Worm (Caenorhabditis elegans) whole organism, L4 larva: ENCODE results near the gene fbxb-98.
"Not testable (repeated sequence)": the region's sequence is repeated elsewhere in the genome, so short reads cannot be mapped to it uniquely, and the experiment has no call there.

Source experiments
- F10B5.3 ChIP-seq: sonication (generic microtip); optimal IDR thresholded peaks from 2 replicates; lab custom pipeline; 2016; ENCODE audit warnings: mild to moderate bottlenecking, missing genetic modification characterization, missing compliant biosample characterization
- T20F7.1 ChIP-seq: fragments of 200-800 bp; sonication (Bioruptor generic); optimal IDR thresholded peaks from 2 replicates; lab custom pipeline; 2018; ENCODE audit warnings: mild to moderate bottlenecking, missing genetic modification characterization, missing compliant biosample characterization
- Y75B8A.6 ChIP-seq: fragments of 200-800 bp; sonication (Bioruptor generic); IDR thresholded peaks from 2 replicates; pipeline ENCODE4 v1.3.6; 2022; ENCODE audit warnings: missing genetic modification reagents, missing genetic modification characterization, missing compliant biosample characterization
- ZK546.5 ChIP-seq, 2 experiments: sonication (generic microtip); optimal IDR thresholded peaks; 2 replicates each; lab custom pipeline; 2017; ENCODE audit warnings: missing biosample characterization in 2 of 2, missing genetic modification characterization in 2 of 2
- aha-1 ChIP-seq: fragments of 150-350 bp; peaks from one replicate; lab custom pipeline; 2014; ENCODE audit warnings: missing biosample characterization, missing genetic modification characterization
- ama-1 ChIP-seq: fragments of 150-350 bp; optimal IDR thresholded peaks from 2 replicates; lab custom pipeline; 2014; ENCODE audit warnings: inconsistent platforms, mixed read lengths
- arid-1 ChIP-seq: fragments of 200-800 bp; sonication (Bioruptor generic); conservative IDR thresholded peaks from 2 replicates; pipeline ENCODE4 v1.3.6; 2022; ENCODE audit warnings: missing genetic modification reagents, missing genetic modification characterization, missing compliant biosample characterization
- ceh-20 ChIP-seq: fragments of 200-800 bp; sonication (Bioruptor generic); IDR thresholded peaks from 2 replicates; pipeline ENCODE4 v1.3.6; 2022; ENCODE audit warnings: missing genetic modification reagents, missing genetic modification characterization, missing compliant biosample characterization
- ceh-44 ChIP-seq: fragments of 200-800 bp; sonication (Bioruptor generic); IDR thresholded peaks from 2 replicates; pipeline ENCODE4 v1.3.6; 2022; ENCODE audit warnings: missing genetic modification reagents, missing genetic modification characterization, missing compliant biosample characterization
- daf-12 ChIP-seq: fragments of 150-350 bp; optimal IDR thresholded peaks from 2 replicates; lab custom pipeline; 2014; ENCODE audit warnings: missing biosample characterization, missing genetic modification reagents, missing genetic modification characterization
- dmd-9 ChIP-seq: fragments of 200-800 bp; sonication (Bioruptor generic); IDR thresholded peaks from 2 replicates; pipeline ENCODE4 v1.3.6; 2022; ENCODE audit warnings: missing genetic modification reagents, missing genetic modification characterization, missing compliant biosample characterization
- dpl-1 ChIP-seq: fragments of 150-350 bp; optimal IDR thresholded peaks from 2 replicates; lab custom pipeline; 2014; ENCODE audit warnings: missing biosample characterization, missing genetic modification reagents, missing genetic modification characterization
- egl-27 ChIP-seq: sonication (generic microtip); optimal IDR thresholded peaks from 3 replicates; lab custom pipeline; 2017; ENCODE audit warnings: missing biosample characterization, missing genetic modification reagents, missing genetic modification characterization
- fkh-10 ChIP-seq: fragments of 150-350 bp; optimal IDR thresholded peaks from 2 replicates; lab custom pipeline; 2014; ENCODE audit warnings: missing biosample characterization, missing genetic modification reagents, missing genetic modification characterization
- fos-1 ChIP-seq: fragments of 150-350 bp; optimal IDR thresholded peaks from 2 replicates; lab custom pipeline; 2014; ENCODE audit warnings: missing biosample characterization, missing genetic modification characterization
- gei-8 ChIP-seq: fragments of 200-800 bp; sonication (Bioruptor generic); optimal IDR thresholded peaks from 2 replicates; lab custom pipeline; 2018; ENCODE audit warnings: mild to moderate bottlenecking, missing genetic modification characterization, missing compliant biosample characterization
- hlh-11 ChIP-seq: fragments of 200-800 bp; sonication (Bioruptor generic); optimal IDR thresholded peaks from 2 replicates; lab custom pipeline; 2018; ENCODE audit warnings: mild to moderate bottlenecking, missing genetic modification characterization, missing compliant biosample characterization
- lim-7 ChIP-seq: fragments of 200-800 bp; sonication (Bioruptor generic); IDR thresholded peaks from 2 replicates; pipeline ENCODE4 v1.3.6; 2022; ENCODE audit warnings: missing genetic modification characterization, missing compliant biosample characterization
- lin-1 ChIP-seq: fragments of 200-800 bp; sonication (Bioruptor generic); IDR thresholded peaks from 2 replicates; pipeline ENCODE4 v1.3.6; 2022; ENCODE audit warnings: missing genetic modification reagents, missing genetic modification characterization, missing compliant biosample characterization
- lin-13 ChIP-seq: fragments of 150-350 bp; optimal IDR thresholded peaks from 2 replicates; lab custom pipeline; 2014; ENCODE audit warnings: missing biosample characterization, missing genetic modification reagents, missing genetic modification characterization
- lin-29 ChIP-seq: fragments of 200-800 bp; sonication (Bioruptor generic); IDR thresholded peaks from 2 replicates; pipeline ENCODE4 v1.3.6; 2022; ENCODE audit warnings: missing genetic modification reagents, missing genetic modification characterization, missing compliant biosample characterization
- lin-39 ChIP-seq: fragments of 150-350 bp; optimal IDR thresholded peaks from 2 replicates; lab custom pipeline; 2014; ENCODE audit warnings: missing biosample characterization, missing genetic modification reagents, missing genetic modification characterization
- lsy-2 ChIP-seq, 2 experiments: fragments of 150-350 bp in 1 of 2; sonication (generic microtip) in 1 of 2; optimal IDR thresholded peaks; 2 replicates each; lab custom pipeline; 2014 to 2017; ENCODE audit warnings: missing biosample characterization in 2 of 2, missing genetic modification characterization in 2 of 2
- madf-9 ChIP-seq: fragments of 200-800 bp; sonication (Bioruptor generic); conservative IDR thresholded peaks from 2 replicates; pipeline ENCODE4 v1.3.6; 2022; ENCODE audit warnings: missing genetic modification reagents, missing genetic modification characterization, missing compliant biosample characterization
- mes-2 ChIP-seq: sonication (generic microtip); optimal IDR thresholded peaks from 2 replicates; lab custom pipeline; 2016; ENCODE audit warnings: missing genotype, mild to moderate bottlenecking, missing genetic modification characterization, missing compliant biosample characterization; ENCODE audit not compliant: poor library complexity, severe bottlenecking
- nhr-237 ChIP-seq: sonication (generic microtip); optimal IDR thresholded peaks from 2 replicates; lab custom pipeline; 2017; ENCODE audit warnings: missing biosample characterization, missing genetic modification characterization
- nhr-28 ChIP-seq: fragments of 150-350 bp; optimal IDR thresholded peaks from 2 replicates; lab custom pipeline; 2014; ENCODE audit warnings: missing biosample characterization, missing genetic modification characterization
- nhr-41 ChIP-seq: fragments of 200-800 bp; sonication (Bioruptor generic); IDR thresholded peaks from 2 replicates; pipeline ENCODE4 v1.3.6; 2022; ENCODE audit warnings: missing genetic modification reagents, missing genetic modification characterization, missing compliant biosample characterization
- nhr-48 ChIP-seq: sonication (generic microtip); optimal IDR thresholded peaks from 2 replicates; lab custom pipeline; 2016; ENCODE audit warnings: mild to moderate bottlenecking, missing genetic modification characterization, missing compliant biosample characterization
- nhr-77 ChIP-seq: fragments of 150-350 bp; optimal IDR thresholded peaks from 2 replicates; lab custom pipeline; 2014; ENCODE audit warnings: missing biosample characterization, missing genetic modification characterization
- pqm-1 ChIP-seq: sonication (generic microtip); optimal IDR thresholded peaks from 2 replicates; lab custom pipeline; 2017; ENCODE audit warnings: missing biosample characterization, missing genetic modification characterization
- rbr-2 ChIP-seq: sonication (generic microtip); optimal IDR thresholded peaks from 2 replicates; lab custom pipeline; 2016; ENCODE audit warnings: missing genotype, missing genetic modification characterization, missing compliant biosample characterization
- sdz-12 ChIP-seq: fragments of 200-800 bp; sonication (Bioruptor generic); optimal IDR thresholded peaks from 2 replicates; lab custom pipeline; 2018; ENCODE audit warnings: mild to moderate bottlenecking, missing genetic modification characterization, missing compliant biosample characterization
- set-16 ChIP-seq: fragments of 200-800 bp; sonication (Bioruptor generic); IDR thresholded peaks from 2 replicates; pipeline ENCODE4 v1.3.6; 2022; ENCODE audit warnings: missing genetic modification reagents, missing genetic modification characterization, missing compliant biosample characterization
- snpc-4 ChIP-seq: fragments of 150-350 bp; optimal IDR thresholded peaks from 2 replicates; lab custom pipeline; 2014; ENCODE audit warnings: missing biosample characterization, missing genetic modification characterization
- spr-3 ChIP-seq: fragments of 200-800 bp; sonication (Bioruptor generic); optimal IDR thresholded peaks from 2 replicates; lab custom pipeline; 2018; ENCODE audit warnings: mild to moderate bottlenecking, missing genetic modification characterization, missing compliant biosample characterization
- tra-1 ChIP-seq: fragments of 200-800 bp; sonication (Bioruptor generic); IDR thresholded peaks from 2 replicates; pipeline ENCODE4 v1.3.6; 2022; ENCODE audit warnings: missing genetic modification reagents, missing genetic modification characterization, missing compliant biosample characterization
- zfp-2 ChIP-seq: sonication (generic microtip); optimal IDR thresholded peaks from 2 replicates; lab custom pipeline; 2016; ENCODE audit warnings: mild to moderate bottlenecking, missing genetic modification characterization, missing compliant biosample characterization
- zfp-3 ChIP-seq: fragments of 200-800 bp; sonication (Bioruptor generic); conservative IDR thresholded peaks from 2 replicates; pipeline ENCODE4 v1.3.6; 2022; ENCODE audit warnings: missing genetic modification reagents, missing genetic modification characterization, missing compliant biosample characterization

The fbxb-98 gene

ce11 chrII:1852503-1852902 is 9.9 kb upstream of the fbxb-98 start, which contains the start of gene C52E2.2:
Gene C52E2.2 (plus strand): TSS chrII:1852803.
- no peak for TF ChIP-seq ama-1 (lab: Kevin White, UChicago)
- TF ChIP-seq madf-9 (GFP tag; lab: Robert Waterston, UW), result no peak
- TF ChIP-seq hlh-11 (tag; lab: Kevin White, UChicago), result no peak
- no peak for TF ChIP-seq nhr-41 (GFP tag; lab: Robert Waterston, UW)
- no peak for TF ChIP-seq snpc-4 (tag; lab: Kevin White, UChicago)
- no peak for TF ChIP-seq Y75B8A.6 (GFP tag; lab: Robert Waterston, UW)
- no peak for TF ChIP-seq F10B5.3
- no peak for TF ChIP-seq daf-12 (tag; lab: Kevin White, UChicago)
- no peak for TF ChIP-seq egl-27 (tag; lab: Kevin White, UChicago)

- TF ChIP-seq nhr-77 (tag; lab: Kevin White, UChicago); arid-1 (GFP tag; lab: Robert Waterston, UW); fkh-10 (GFP tag; lab: Kevin White, UChicago): not testable (repeated sequence)
- TF ChIP-seq, all 104 proteins: peak for 0; not testable (repeated sequence) for 104
These were observed 8.3 kb upstream of the fbxb-98 start, which contains the start of gene fbxb-95 for ce11 chrII:1854094-1854493. Gene fbxb-95 (plus strand): TSS chrII:1854394.

DNA sequence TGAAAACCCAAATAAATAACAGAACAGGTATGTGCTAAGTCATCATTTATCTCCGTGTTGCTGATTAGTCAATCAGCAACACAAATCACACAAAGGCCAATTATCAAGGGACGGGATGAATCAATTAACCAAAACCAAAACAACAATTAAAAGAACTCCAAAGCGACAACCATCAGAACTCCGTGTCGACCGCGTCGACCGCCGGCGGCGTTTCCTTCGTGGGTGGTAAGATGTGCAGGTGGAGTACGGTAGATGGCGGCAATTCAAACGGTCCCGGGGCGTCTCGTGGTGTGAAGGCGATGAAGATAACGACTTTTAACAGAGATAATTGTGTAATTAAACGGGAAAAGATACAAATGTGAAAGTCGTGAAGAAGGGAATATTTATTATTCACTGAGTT is 7.0 kb upstream of the fbxb-98 start:
- TF ChIP-seq tra-1 (GFP tag; lab: Robert Waterston, UW) (peak; percentile 99), set-16 (GFP tag; lab: Robert Waterston, UW) (0 out of 2 replicates have a peak, but pooled peaks have one; percentile 12)

- not testable (repeated sequence) for TF ChIP-seq nhr-237; mes-2 (tag; lab: Kevin White, UChicago); lim-7 (GFP tag; lab: Robert Waterston, UW)
- TF ChIP-seq, all 104 proteins: peak for 0; not testable (repeated sequence) for 104
These were observed 1.1 kb upstream of the fbxb-98 start, which contains the start of gene C16C4.18 for ce11 chrII:1861285-1861793. Gene C16C4.18 (minus strand): TSS chrII:1861335.

ce11 chrII:1864278-1864677 is 1.8 kb downstream of the fbxb-98 start, which contains the start of gene C16C4.17:
Gene C16C4.17 (plus strand): TSS chrII:1864578.
- no peak for TF ChIP-seq dmd-9 (GFP tag; lab: Robert Waterston, UW)
- no peak for TF ChIP-seq lin-13 (GFP tag; lab: Kevin White, UChicago)
- TF ChIP-seq lin-1 (GFP tag; lab: Robert Waterston, UW), result no peak
- TF ChIP-seq ceh-20 (GFP tag; lab: Robert Waterston, UW), result no peak
- no peak for TF ChIP-seq spr-3 (GFP tag; lab: Kevin White, UChicago)
- no peak for TF ChIP-seq sdz-12 (GFP tag; lab: Kevin White, UChicago)
- no peak for TF ChIP-seq nhr-48 (tag; lab: Kevin White, UChicago)
- no peak for TF ChIP-seq fos-1 (tag; lab: Kevin White, UChicago)
- TF ChIP-seq rbr-2 (tag; lab: Kevin White, UChicago), result no peak
- no peak for TF ChIP-seq arid-1 (GFP tag; lab: Robert Waterston, UW)
- TF ChIP-seq zfp-3 (GFP tag; lab: Robert Waterston, UW), result no peak

DNA sequence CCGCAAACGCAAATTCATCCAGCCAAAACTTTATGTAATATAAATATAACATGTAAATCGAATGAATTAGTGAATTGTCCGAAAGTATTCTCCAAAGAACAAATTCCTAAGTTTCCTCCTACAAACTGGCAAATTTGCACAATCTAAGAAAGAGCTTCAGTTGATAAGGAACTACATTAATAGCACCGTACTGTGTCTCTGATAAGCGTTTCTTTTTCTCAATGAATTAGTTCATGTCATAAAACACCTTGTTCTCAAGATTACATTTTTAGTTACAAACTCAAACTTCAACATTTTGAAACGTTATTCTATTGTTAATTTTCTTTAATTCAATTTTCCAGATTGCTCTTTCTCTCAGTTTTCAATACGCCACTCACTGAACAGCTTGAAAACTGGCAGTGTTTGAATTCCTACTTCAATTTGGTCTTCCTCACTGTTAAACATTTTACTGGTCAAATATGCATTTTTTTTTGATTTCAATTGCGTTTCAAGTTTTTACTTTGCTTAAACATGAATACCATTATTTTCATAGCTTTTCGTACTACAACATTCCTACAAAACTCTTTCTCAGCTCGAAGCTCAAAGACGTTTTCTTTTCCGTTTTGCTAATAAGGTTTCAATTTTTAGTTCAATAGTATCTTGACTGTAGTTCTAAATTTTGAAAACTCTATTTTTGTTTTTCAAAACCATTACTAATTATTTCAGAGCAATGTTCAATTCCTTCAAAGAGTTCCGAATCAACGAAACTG is 3.4 kb downstream of the fbxb-98 start, which contains the start of gene math-15:
TSS of gene math-15 (plus strand) at position 699 of the 749 bp plus-strand sequence.
- no peak for TF ChIP-seq ZK546.5 (tag; optimal IDR thresholded peaks at IDR 0.05; lab: Kevin White, UChicago)
- TF ChIP-seq F10B5.3, result no peak
- no peak for TF ChIP-seq dpl-1 (GFP tag; lab: Kevin White, UChicago)
- TF ChIP-seq ceh-20 (GFP tag; lab: Robert Waterston, UW), result no peak
- TF ChIP-seq nhr-28, result peak; percentile 53
- no peak for TF ChIP-seq daf-12 (tag; lab: Kevin White, UChicago)
- no peak for TF ChIP-seq lin-29
- TF ChIP-seq T20F7.1 (GFP tag; lab: Kevin White, UChicago), result no peak
- no peak for TF ChIP-seq lin-39 (tag; lab: Kevin White, UChicago)
- no peak for TF ChIP-seq zfp-2 (tag; lab: Kevin White, UChicago)
- no peak for TF ChIP-seq aha-1 (tag; lab: Kevin White, UChicago)
- peak; percentile 72 for TF ChIP-seq pqm-1 (tag; lab: Kevin White, UChicago)
- no peak for TF ChIP-seq ceh-44
- TF ChIP-seq gei-8 (GFP tag; lab: Kevin White, UChicago), result no peak
- no peak for TF ChIP-seq lsy-2 (tag; optimal IDR thresholded peaks at IDR 0.05; lab: Kevin White, UChicago)
- TF ChIP-seq nhr-48 (tag; lab: Kevin White, UChicago), result no peak
- TF ChIP-seq, all 104 proteins: peak for 2
